Fruit fly (Drosophila melanogaster): ENCODE data around the gene CG42798.

DNA sequence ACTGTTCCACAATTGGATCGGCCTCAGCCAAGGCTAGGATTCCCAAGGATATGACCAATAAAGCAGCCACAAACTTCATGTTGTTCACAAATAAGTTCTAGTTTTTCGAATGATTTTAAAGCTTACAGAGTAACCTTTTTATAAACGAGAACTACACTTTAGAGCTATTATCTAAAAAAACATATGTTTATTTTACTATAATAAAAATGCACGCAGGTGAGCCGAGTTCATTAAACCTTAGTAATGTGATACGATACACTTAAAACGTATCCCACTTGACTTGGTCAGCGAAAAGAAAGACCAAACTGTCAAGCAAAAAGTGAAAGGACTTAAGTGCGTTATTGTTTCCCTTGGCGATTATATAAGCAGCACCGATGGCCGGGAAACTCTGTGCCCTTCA, 27.9 kb downstream of the CG42798 start, which contains the start of gene CG44090:
- no peak for TF ChIP-seq CG8478 (optimal IDR thresholded peaks at IDR 0.05)
- TF ChIP-seq CTCF (optimal IDR thresholded peaks at IDR 0.05) = no peak

Measured in S2 (cell line).